Worm (Caenorhabditis elegans) whole organism, L2 larva: ENCODE results near the gene meg-2.

Experiments used
- C34F6.9 ChIP-seq: fragments of 150-350 bp; optimal IDR thresholded peaks from 2 replicates; lab custom pipeline; 2014; ENCODE audit warnings: missing biosample characterization, missing genetic modification characterization
- F13H6.1 ChIP-seq: sonication (generic microtip); optimal IDR thresholded peaks from 2 replicates; lab custom pipeline; 2016; ENCODE audit warnings: missing genetic modification characterization, missing compliant biosample characterization
- R02D3.7 ChIP-seq: fragments of 150-350 bp; optimal IDR thresholded peaks from 2 replicates; lab custom pipeline; 2014; ENCODE audit warnings: missing biosample characterization, missing genetic modification characterization
- ZK546.5 ChIP-seq: sonication (generic microtip); optimal IDR thresholded peaks from 2 replicates; lab custom pipeline; 2017; ENCODE audit warnings: missing biosample characterization, missing genetic modification characterization
- alr-1 ChIP-seq: fragments of 150-350 bp; optimal IDR thresholded peaks from 2 replicates; lab custom pipeline; 2014; ENCODE audit warnings: missing biosample characterization, missing genetic modification characterization
- aly-2 ChIP-seq: fragments of 150-350 bp; optimal IDR thresholded peaks from 2 replicates; lab custom pipeline; 2014; ENCODE audit warnings: missing biosample characterization, missing genetic modification characterization
- blmp-1 ChIP-seq: sonication (generic microtip); optimal IDR thresholded peaks from 2 replicates; lab custom pipeline; 2017; ENCODE audit warnings: missing genetic modification characterization, mild to moderate bottlenecking, missing compliant biosample characterization, antibody characterized with exemption, moderate library complexity; ENCODE audit not compliant: insufficient read depth
- ceh-16 ChIP-seq: fragments of 150-350 bp; optimal IDR thresholded peaks from 2 replicates; lab custom pipeline; 2014; ENCODE audit warnings: missing biosample characterization, missing genetic modification characterization
- ceh-82 ChIP-seq: fragments of 150-350 bp; optimal IDR thresholded peaks from 2 replicates; lab custom pipeline; 2014; ENCODE audit warnings: missing biosample characterization, missing genetic modification characterization
- crh-2 ChIP-seq: sonication (generic microtip); optimal IDR thresholded peaks from 2 replicates; lab custom pipeline; 2017; ENCODE audit warnings: missing biosample characterization, missing genetic modification characterization
- dmd-4 ChIP-seq: sonication (generic microtip); optimal IDR thresholded peaks from 2 replicates; lab custom pipeline; 2017; ENCODE audit warnings: missing biosample characterization, missing genetic modification characterization
- egl-27 ChIP-seq: sonication (generic microtip); optimal IDR thresholded peaks from 3 replicates; lab custom pipeline; 2017; ENCODE audit warnings: missing biosample characterization, missing genetic modification reagents, missing genetic modification characterization
- elt-1 ChIP-seq: fragments of 150-350 bp; optimal IDR thresholded peaks from 2 replicates; lab custom pipeline; 2014; ENCODE audit warnings: missing biosample characterization, missing genetic modification characterization
- elt-3 ChIP-seq: sonication (generic microtip); optimal IDR thresholded peaks from 2 replicates; lab custom pipeline; 2017; ENCODE audit warnings: missing biosample characterization, missing genetic modification characterization
- fos-1 ChIP-seq: fragments of 150-350 bp; optimal IDR thresholded peaks from 2 replicates; lab custom pipeline; 2014; ENCODE audit warnings: missing biosample characterization, missing genetic modification characterization
- gmeb-1 ChIP-seq: fragments of 150-350 bp; optimal IDR thresholded peaks from 2 replicates; lab custom pipeline; 2014; ENCODE audit warnings: missing biosample characterization, missing genetic modification characterization
- lin-11 ChIP-seq: fragments of 150-350 bp; sonication (generic microtip); optimal IDR thresholded peaks from 2 replicates; lab custom pipeline; 2014; ENCODE audit warnings: missing biosample characterization, missing genetic modification characterization, inconsistent platforms, mixed read lengths
- lin-13 ChIP-seq: fragments of 150-350 bp; optimal IDR thresholded peaks from 2 replicates; lab custom pipeline; 2014; ENCODE audit warnings: missing biosample characterization, missing genetic modification reagents, missing genetic modification characterization
- lin-39 ChIP-seq: fragments of 150-350 bp; optimal IDR thresholded peaks from 2 replicates; lab custom pipeline; 2014; ENCODE audit warnings: missing biosample characterization, missing genetic modification reagents, missing genetic modification characterization
- lsy-2 ChIP-seq, 2 experiments: fragments of 150-350 bp in 1 of 2; sonication (generic microtip) in 1 of 2; optimal IDR thresholded peaks; 2 replicates each; lab custom pipeline; 2014 to 2017; ENCODE audit warnings: missing biosample characterization in 2 of 2, missing genetic modification characterization in 2 of 2
- mab-5 ChIP-seq: fragments of 150-350 bp; optimal IDR thresholded peaks from 2 replicates; lab custom pipeline; 2014; ENCODE audit warnings: missing biosample characterization, missing genetic modification characterization
- mbf-1 ChIP-seq: sonication (generic microtip); optimal IDR thresholded peaks from 2 replicates; lab custom pipeline; 2017; ENCODE audit warnings: missing biosample characterization, missing genetic modification characterization
- nhr-11 ChIP-seq: fragments of 150-350 bp; optimal IDR thresholded peaks from 2 replicates; lab custom pipeline; 2014; ENCODE audit warnings: missing biosample characterization, missing genetic modification characterization
- nhr-12 ChIP-seq: fragments of 150-350 bp; optimal IDR thresholded peaks from 2 replicates; lab custom pipeline; 2014; ENCODE audit warnings: missing biosample characterization, missing genetic modification characterization
- nhr-129 ChIP-seq: fragments of 150-350 bp; optimal IDR thresholded peaks from 2 replicates; lab custom pipeline; 2014; ENCODE audit warnings: missing biosample characterization, missing genetic modification characterization
- nhr-21 ChIP-seq: fragments of 150-350 bp; optimal IDR thresholded peaks from 2 replicates; lab custom pipeline; 2014; ENCODE audit warnings: missing biosample characterization, missing genetic modification characterization
- nhr-237 ChIP-seq: fragments of 150-350 bp; optimal IDR thresholded peaks from 2 replicates; lab custom pipeline; 2014; ENCODE audit warnings: missing biosample characterization, missing genetic modification characterization
- nhr-25 ChIP-seq: fragments of 150-350 bp; sonication (generic microtip); optimal IDR thresholded peaks from 3 replicates; lab custom pipeline; 2014; ENCODE audit warnings: missing biosample characterization, missing genetic modification characterization
- nhr-6 ChIP-seq: fragments of 150-350 bp; optimal IDR thresholded peaks from 2 replicates; lab custom pipeline; 2014; ENCODE audit warnings: missing biosample characterization, missing genetic modification characterization
- nhr-77 ChIP-seq: fragments of 150-350 bp; optimal IDR thresholded peaks from 2 replicates; lab custom pipeline; 2014; ENCODE audit warnings: missing biosample characterization, missing genetic modification characterization
- peb-1 ChIP-seq: fragments of 150-350 bp; optimal IDR thresholded peaks from 2 replicates; lab custom pipeline; 2014; ENCODE audit warnings: missing biosample characterization, missing genetic modification characterization
- sem-4 ChIP-seq: fragments of 150-350 bp; optimal IDR thresholded peaks from 2 replicates; lab custom pipeline; 2014; ENCODE audit warnings: missing biosample characterization, missing genetic modification reagents, missing genetic modification characterization
- skn-1 ChIP-seq: sonication (generic microtip); optimal IDR thresholded peaks from 2 replicates; lab custom pipeline; 2017; ENCODE audit warnings: missing biosample characterization, missing genetic modification characterization
- sma-3 ChIP-seq: sonication (generic microtip); optimal IDR thresholded peaks from 2 replicates; lab custom pipeline; 2016; ENCODE audit warnings: missing genetic modification reagents, missing genetic modification characterization, missing compliant biosample characterization
- sma-9 ChIP-seq, 2 experiments: fragments of 150-350 bp in 1 of 2; sonication (generic microtip) in 1 of 2; optimal IDR thresholded peaks; 2 replicates each; lab custom pipeline; 2014 to 2016; ENCODE audit warnings: missing genetic modification characterization in 2 of 2, mild to moderate bottlenecking in 1 of 2, missing biosample characterization in 1 of 2, missing compliant biosample characterization in 1 of 2, missing genetic modification reagents in 1 of 2, moderate library complexity in 1 of 2
- snpc-4 ChIP-seq: fragments of 150-350 bp; optimal IDR thresholded peaks from 2 replicates; lab custom pipeline; 2014; ENCODE audit warnings: missing biosample characterization, missing genetic modification characterization
- unc-39 ChIP-seq: fragments of 150-350 bp; optimal IDR thresholded peaks from 2 replicates; lab custom pipeline; 2014; ENCODE audit warnings: missing biosample characterization, missing genetic modification characterization
- unc-55 ChIP-seq: fragments of 150-350 bp; sonication (generic microtip); optimal IDR thresholded peaks from 3 replicates; lab custom pipeline; 2014; ENCODE audit warnings: missing biosample characterization, missing genetic modification reagents, missing genetic modification characterization
- unc-62 ChIP-seq: fragments of 150-350 bp; optimal IDR thresholded peaks from 2 replicates; lab custom pipeline; 2014; ENCODE audit warnings: missing biosample characterization, missing genetic modification reagents, missing genetic modification characterization
- ztf-4 ChIP-seq: fragments of 150-350 bp; optimal IDR thresholded peaks from 2 replicates; lab custom pipeline; 2014; ENCODE audit warnings: missing biosample characterization, missing genetic modification characterization

Gene meg-2

ce11 chrX:13918143-13918542 lies 7.8 kb downstream of the meg-2 start:
- TF ChIP-seq elt-1 (tag; lab: Kevin White, UChicago) (no peak), unc-55 (peak; percentile 46), egl-27 (tag; lab: Kevin White, UChicago) (no peak), dmd-4 (tag; lab: Kevin White, UChicago) (no peak), unc-62 (GFP tag; lab: Kevin White, UChicago) (no peak), crh-2 (tag; lab: Kevin White, UChicago) (peak; percentile 16), gmeb-1 (tag; lab: Kevin White, UChicago) (peak; percentile 6), nhr-237 (tag; lab: Kevin White, UChicago) (no peak), lsy-2 (tag; optimal IDR thresholded peaks at IDR 0.05; lab: Kevin White, UChicago) (peak in 1 of 2 experiments; percentile 46), lin-11 (tag; lab: Kevin White, UChicago) (no peak), nhr-25 (tag; lab: Kevin White, UChicago) (no peak), C34F6.9 (tag; lab: Kevin White, UChicago) (no peak), R02D3.7 (tag; lab: Kevin White, UChicago) (no peak), mab-5 (tag; lab: Kevin White, UChicago) (no peak), nhr-6 (no peak), sma-9 (GFP tag; optimal IDR thresholded peaks at IDR 0.05; lab: Kevin White, UChicago) (no peak), sma-9 (tag; optimal IDR thresholded peaks at IDR 0.05; lab: Kevin White, UChicago) (no peak), ZK546.5 (tag; lab: Kevin White, UChicago) (no peak), nhr-77 (tag; lab: Kevin White, UChicago) (no peak), alr-1 (tag; lab: Kevin White, UChicago) (no peak), lin-39 (tag; lab: Kevin White, UChicago) (no peak), mbf-1 (tag; lab: Kevin White, UChicago) (no peak), nhr-21 (tag; lab: Kevin White, UChicago) (no peak), sma-3 (no peak), blmp-1 (no peak), ztf-4 (tag; lab: Kevin White, UChicago) (no peak), ceh-16 (no peak), aly-2 (no peak), sem-4 (tag; lab: Kevin White, UChicago) (no peak), snpc-4 (tag; lab: Kevin White, UChicago) (no peak)

DNA sequence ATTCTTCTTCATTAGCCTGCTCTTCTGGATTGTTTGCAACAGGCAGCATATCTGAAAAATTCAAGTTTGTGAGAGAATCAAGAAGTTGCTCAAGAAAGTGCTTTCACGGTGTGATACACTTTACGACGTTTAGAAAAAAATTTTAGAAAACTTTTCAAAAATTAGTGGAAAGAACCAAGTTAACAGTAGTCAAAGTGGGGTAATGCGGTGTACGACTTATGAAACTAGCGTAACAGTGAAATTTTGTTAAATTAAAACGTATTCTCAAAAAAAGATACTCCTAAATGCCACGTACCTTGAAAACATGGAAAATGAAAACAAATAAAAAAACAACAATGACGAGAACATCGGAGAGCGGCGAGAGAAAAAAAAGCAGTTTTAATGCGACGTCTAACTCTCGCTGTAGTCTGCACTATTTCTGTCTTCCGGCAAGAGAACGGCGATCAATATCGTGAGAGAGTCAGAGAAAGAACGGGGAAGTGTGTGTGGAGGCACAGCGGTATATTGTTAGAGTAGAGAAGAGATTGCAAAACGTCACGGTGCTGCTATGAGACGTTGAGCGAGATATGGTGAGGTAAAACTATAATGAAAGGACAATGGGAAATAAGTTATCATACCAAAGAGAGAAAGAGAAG lies 8.7 kb downstream of the meg-2 start, which contains the start of gene ekl-5:
Gene ekl-5 (minus strand): TSS at position 51 of the 635 bp plus-strand sequence.
- TF ChIP-seq sem-4 (tag; lab: Kevin White, UChicago) (no peak), R02D3.7 (tag; lab: Kevin White, UChicago) (no peak), blmp-1 (no peak), nhr-25 (tag; lab: Kevin White, UChicago) (peak; percentile 50), nhr-129 (tag; lab: Kevin White, UChicago) (peak; percentile 52), unc-62 (GFP tag; lab: Kevin White, UChicago) (no peak), lsy-2 (tag; optimal IDR thresholded peaks at IDR 0.05; lab: Kevin White, UChicago) (peak in 1 of 2 experiments; percentile 65), F13H6.1 (tag; lab: Kevin White, UChicago) (peak; percentile 70), elt-1 (tag; lab: Kevin White, UChicago) (no peak), elt-3 (tag; lab: Kevin White, UChicago) (no peak), ztf-4 (tag; lab: Kevin White, UChicago) (no peak), nhr-77 (tag; lab: Kevin White, UChicago) (no peak), sma-3 (peak; percentile 58), ceh-82 (tag; lab: Kevin White, UChicago) (no peak), lin-39 (tag; lab: Kevin White, UChicago) (no peak), nhr-237 (tag; lab: Kevin White, UChicago) (no peak), unc-55 (peak; percentile 70), nhr-21 (tag; lab: Kevin White, UChicago) (peak; percentile 2), nhr-12 (no peak), fos-1 (tag; lab: Kevin White, UChicago) (peak; percentile 87), skn-1 (tag; lab: Kevin White, UChicago) (no peak), nhr-11 (tag; lab: Kevin White, UChicago) (no peak), unc-39 (no peak), sma-9 (GFP tag; optimal IDR thresholded peaks at IDR 0.05; lab: Kevin White, UChicago) (peak; percentile 78), sma-9 (tag; optimal IDR thresholded peaks at IDR 0.05; lab: Kevin White, UChicago) (no peak), aly-2 (no peak), crh-2 (tag; lab: Kevin White, UChicago) (peak; percentile 80), egl-27 (tag; lab: Kevin White, UChicago) (peak; percentile 61), nhr-6 (peak; percentile 55), ceh-16 (peak; percentile 1), C34F6.9 (tag; lab: Kevin White, UChicago) (peak; percentile 76), peb-1 (tag; lab: Kevin White, UChicago) (no peak), lin-13 (GFP tag; lab: Kevin White, UChicago) (no peak)
